Fruit fly (Drosophila melanogaster) whole organism, embryonic: Measurements from ENCODE around the gene Mdh2.

ENCODE experiments used
- Adf1 ChIP-seq: fragments of 200-800 bp; sonication (Bioruptor generic); IDR thresholded peaks from 2 replicates; pipeline ENCODE4 v1.3.6; 2022; ENCODE audit warnings: missing biosample characterization, missing genetic modification characterization
- Aef1 ChIP-seq: fragments of 200-800 bp; sonication (Bioruptor generic); IDR thresholded peaks from 3 replicates; pipeline ENCODE4 v1.3.6; 2022; ENCODE audit warnings: missing biosample characterization, missing genetic modification characterization
- BEAF-32 ChIP-seq: fragments of 200-800 bp; sonication (Bioruptor generic); optimal IDR thresholded peaks from 3 replicates; lab custom pipeline; 2017; ENCODE audit warnings: missing biosample characterization, missing genetic modification characterization, mild to moderate bottlenecking, moderate library complexity, missing genetic modification reagents
- CG10147 ChIP-seq: fragments of 200-800 bp; sonication (Bioruptor generic); optimal IDR thresholded peaks from 2 replicates; lab custom pipeline; 2019; ENCODE audit warnings: missing biosample characterization, mild to moderate bottlenecking, missing genetic modification characterization, moderate library complexity
- CG11247 ChIP-seq: fragments of 200-800 bp; sonication (Bioruptor generic); IDR thresholded peaks from 2 replicates; pipeline ENCODE4 v1.3.6; 2022; ENCODE audit warnings: missing biosample characterization, missing genetic modification characterization
- CG11398 ChIP-seq: fragments of 200-800 bp; sonication (Bioruptor generic); optimal IDR thresholded peaks from 2 replicates; lab custom pipeline; 2016; ENCODE audit warnings: missing biosample characterization, missing genetic modification characterization
- CG11504 ChIP-seq: fragments of 200-800 bp; sonication (Bioruptor generic); optimal IDR thresholded peaks from 3 replicates; lab custom pipeline; 2019; ENCODE audit warnings: missing biosample characterization, mild to moderate bottlenecking, missing genetic modification characterization, moderate library complexity
- CG13424 ChIP-seq: fragments of 200-800 bp; sonication (Bioruptor generic); optimal IDR thresholded peaks from 2 replicates; lab custom pipeline; 2019; ENCODE audit warnings: missing biosample characterization, mild to moderate bottlenecking, missing genetic modification characterization, moderate library complexity
- CG14014 ChIP-seq: fragments of 200-800 bp; sonication (Bioruptor generic); IDR thresholded peaks from 2 replicates; pipeline ENCODE4 v1.3.6; 2022; ENCODE audit warnings: missing biosample characterization, missing genetic modification characterization
- CG2129 ChIP-seq: fragments of 200-800 bp; sonication (Bioruptor generic); IDR thresholded peaks from 2 replicates; pipeline ENCODE4 v1.3.6; 2022; ENCODE audit warnings: missing biosample characterization, missing genetic modification characterization; ENCODE audit not compliant: partially characterized antibody
- CG2678 ChIP-seq: fragments of 200-800 bp; sonication (Bioruptor generic); optimal IDR thresholded peaks from 3 replicates; lab custom pipeline; 2019; ENCODE audit warnings: missing biosample characterization, mild to moderate bottlenecking, missing genetic modification characterization, moderate library complexity
- CG32772 ChIP-seq: fragments of 200-800 bp; sonication (Bioruptor generic); IDR thresholded peaks from 2 replicates; pipeline ENCODE4 v1.3.6; 2022; ENCODE audit warnings: missing biosample characterization, missing genetic modification characterization
- CG4820 ChIP-seq: fragments of 200-800 bp; sonication (Bioruptor generic); optimal IDR thresholded peaks from 3 replicates; lab custom pipeline; 2016; ENCODE audit warnings: missing biosample characterization, missing genetic modification characterization
- CG6683 ChIP-seq: fragments of 200-800 bp; sonication (Bioruptor generic); optimal IDR thresholded peaks from 2 replicates; lab custom pipeline; 2017; ENCODE audit warnings: missing biosample characterization, mild to moderate bottlenecking, missing genetic modification characterization, missing genetic modification reagents
- CG8388 ChIP-seq: fragments of 200-800 bp; sonication (Bioruptor generic); optimal IDR thresholded peaks from 2 replicates; lab custom pipeline; 2019; ENCODE audit warnings: missing biosample characterization, mild to moderate bottlenecking, missing genetic modification characterization, moderate library complexity
- CTCF ChIP-seq: fragments of 200-800 bp; sonication (Bioruptor generic); optimal IDR thresholded peaks from 2 replicates; lab custom pipeline; 2017; ENCODE audit warnings: missing biosample characterization, mild to moderate bottlenecking, missing genetic modification characterization, moderate library complexity
- Dad ChIP-seq: fragments of 200-800 bp; sonication (Bioruptor generic); optimal IDR thresholded peaks from 3 replicates; lab custom pipeline; 2016; ENCODE audit warnings: missing biosample characterization, missing genetic modification characterization
- Doc2 ChIP-seq: fragments of 200-800 bp; sonication (Bioruptor generic); IDR thresholded peaks from 2 replicates; pipeline ENCODE4 v1.3.6; 2022; ENCODE audit warnings: missing biosample characterization, missing genetic modification characterization
- Eip74EF ChIP-seq, 2 experiments: fragments of 200-800 bp in 1 of 2; fragments of >200 bp in 1 of 2; sonication (Bioruptor generic) in 1 of 2; optimal IDR thresholded peaks; 2 replicates each; lab custom pipeline; 2017 to 2019; ENCODE audit warnings: missing biosample characterization in 2 of 2, missing genetic modification characterization in 2 of 2, mild to moderate bottlenecking in 1 of 2, moderate library complexity in 1 of 2
- Fer1 ChIP-seq: fragments of 200-800 bp; sonication (Bioruptor generic); optimal IDR thresholded peaks from 2 replicates; lab custom pipeline; 2017; ENCODE audit warnings: missing biosample characterization, mild to moderate bottlenecking, missing genetic modification characterization
- HHEX ChIP-seq: fragments of 200-800 bp; sonication (Bioruptor generic); optimal IDR thresholded peaks from 3 replicates; lab custom pipeline; 2017; ENCODE audit warnings: missing biosample characterization, mild to moderate bottlenecking, missing genetic modification characterization, missing genetic modification reagents
- HLHmδ ChIP-seq: fragments of 200-800 bp; sonication (Bioruptor generic); optimal IDR thresholded peaks from 2 replicates; lab custom pipeline; 2018; ENCODE audit warnings: missing biosample characterization, mild to moderate bottlenecking, missing genetic modification characterization, moderate library complexity
- Hey ChIP-seq: fragments of 200-800 bp; sonication (Bioruptor generic); optimal IDR thresholded peaks from 3 replicates; lab custom pipeline; 2018; ENCODE audit warnings: missing biosample characterization, mild to moderate bottlenecking, missing genetic modification characterization
- HmgZ ChIP-seq: fragments of 200-800 bp; sonication (Bioruptor generic); optimal IDR thresholded peaks from 2 replicates; lab custom pipeline; 2018; ENCODE audit warnings: missing biosample characterization, mild to moderate bottlenecking, missing genetic modification characterization
- Med ChIP-seq: fragments of 200-800 bp; sonication (Bioruptor generic); peaks from one replicate; lab custom pipeline; 2016; ENCODE audit warnings: missing biosample characterization, missing genetic modification characterization, mild to moderate bottlenecking, inconsistent platforms, moderate library complexity
- NfI ChIP-seq: fragments of 200-800 bp; sonication (Bioruptor generic); optimal IDR thresholded peaks from 3 replicates; lab custom pipeline; 2018; ENCODE audit warnings: missing biosample characterization, mild to moderate bottlenecking, missing genetic modification characterization, moderate library complexity
- Oaz ChIP-seq: fragments of 200-800 bp; sonication (Bioruptor generic); IDR thresholded peaks from 2 replicates; pipeline ENCODE4 v1.3.6; 2022; ENCODE audit warnings: missing biosample characterization, missing genetic modification characterization
- Six4 ChIP-seq: fragments of 200-800 bp; sonication (Bioruptor generic); optimal IDR thresholded peaks from 2 replicates; lab custom pipeline; 2016; ENCODE audit warnings: missing biosample characterization, missing genetic modification characterization
- Sry-δ ChIP-seq: fragments of 200-800 bp; sonication (Bioruptor generic); optimal IDR thresholded peaks from 2 replicates; lab custom pipeline; 2016; ENCODE audit warnings: missing biosample characterization, missing genetic modification characterization
- Tbp ChIP-seq: fragments of >200 bp; optimal IDR thresholded peaks from 2 replicates; lab custom pipeline; 2018; ENCODE audit warnings: missing biosample characterization, missing genetic modification characterization
- Usf ChIP-seq: fragments of 200-800 bp; sonication (Bioruptor generic); optimal IDR thresholded peaks from 2 replicates; lab custom pipeline; 2017; ENCODE audit warnings: missing genotype, missing biosample characterization, missing genetic modification characterization
- chm ChIP-seq: fragments of 200-800 bp; sonication (Bioruptor generic); IDR thresholded peaks from 2 replicates; pipeline ENCODE4 v1.3.6; 2022; ENCODE audit warnings: missing biosample characterization, missing genetic modification characterization
- ci ChIP-seq: fragments of 200-800 bp; sonication (Bioruptor generic); IDR thresholded peaks from 3 replicates; pipeline ENCODE4 v1.3.6; 2022; ENCODE audit warnings: missing biosample characterization, missing genetic modification characterization
- dati ChIP-seq: fragments of 200-800 bp; sonication (Bioruptor generic); IDR thresholded peaks from 2 replicates; pipeline ENCODE4 v1.3.6; 2022; ENCODE audit warnings: missing biosample characterization, missing genetic modification characterization
- esg ChIP-seq: fragments of 200-800 bp; sonication (Bioruptor generic); conservative IDR thresholded peaks from 2 replicates; pipeline ENCODE4 v1.3.6; 2022; ENCODE audit warnings: missing biosample characterization, missing genetic modification characterization
- gfzf ChIP-seq: fragments of 200-800 bp; sonication (Bioruptor generic); optimal IDR thresholded peaks from 2 replicates; lab custom pipeline; 2016; ENCODE audit warnings: missing biosample characterization, mild to moderate bottlenecking, missing genetic modification characterization, moderate library complexity
- grau ChIP-seq: fragments of 200-800 bp; optimal IDR thresholded peaks from 3 replicates; lab custom pipeline; 2019; ENCODE audit warnings: missing biosample characterization, mild to moderate bottlenecking, missing genetic modification characterization, moderate library complexity
- gsb ChIP-seq: fragments of 200-800 bp; sonication (Bioruptor generic); IDR thresholded peaks from 2 replicates; pipeline ENCODE4 v1.3.6; 2022; ENCODE audit warnings: missing biosample characterization, missing genetic modification characterization
- gt ChIP-seq: fragments of 200-800 bp; sonication (Bioruptor generic); IDR thresholded peaks from 2 replicates; pipeline ENCODE4 v1.3.6; 2022; ENCODE audit warnings: missing biosample characterization, missing genetic modification characterization
- ind ChIP-seq: fragments of 200-800 bp; sonication (Bioruptor generic); optimal IDR thresholded peaks from 3 replicates; lab custom pipeline; 2016; ENCODE audit warnings: missing biosample characterization, missing genetic modification characterization
- mam ChIP-seq: fragments of 200-800 bp; sonication (Bioruptor generic); optimal IDR thresholded peaks from 3 replicates; lab custom pipeline; 2016; ENCODE audit warnings: missing biosample characterization, missing genetic modification characterization
- nerfin-2 ChIP-seq: fragments of 200-800 bp; sonication (Bioruptor generic); IDR thresholded peaks from 2 replicates; pipeline ENCODE4 v1.3.6; 2022; ENCODE audit warnings: missing biosample characterization, missing genetic modification characterization; ENCODE audit not compliant: partially characterized antibody
- org-1 ChIP-seq: fragments of 200-800 bp; sonication (Bioruptor generic); optimal IDR thresholded peaks from 2 replicates; lab custom pipeline; 2017; ENCODE audit warnings: missing biosample characterization, missing genetic modification characterization
- phol ChIP-seq: fragments of 200-800 bp; sonication (Bioruptor generic); optimal IDR thresholded peaks from 3 replicates; lab custom pipeline; 2018; ENCODE audit warnings: missing biosample characterization, mild to moderate bottlenecking, missing genetic modification characterization, moderate library complexity
- psq ChIP-seq: fragments of 200-800 bp; sonication (Bioruptor generic); optimal IDR thresholded peaks from 2 replicates; lab custom pipeline; 2017; ENCODE audit warnings: missing biosample characterization, missing genetic modification characterization
- repo ChIP-seq: fragments of 200-800 bp; sonication (Bioruptor generic); optimal IDR thresholded peaks from 2 replicates; lab custom pipeline; 2016; ENCODE audit warnings: missing biosample characterization, missing genetic modification characterization
- usp ChIP-seq: fragments of >200 bp; optimal IDR thresholded peaks from 2 replicates; lab custom pipeline; 2017; ENCODE audit warnings: missing biosample characterization, missing genetic modification characterization
- wdn ChIP-seq: fragments of 200-800 bp; sonication (Bioruptor generic); IDR thresholded peaks from 2 replicates; pipeline ENCODE4 v1.3.6; 2022; ENCODE audit warnings: missing biosample characterization, missing genetic modification characterization
- wek ChIP-seq: fragments of 200-800 bp; sonication (Bioruptor generic); optimal IDR thresholded peaks from 3 replicates; lab custom pipeline; 2018; ENCODE audit warnings: missing biosample characterization, mild to moderate bottlenecking, missing genetic modification characterization, moderate library complexity
- zfh1 ChIP-seq: fragments of 200-800 bp; sonication (Bioruptor generic); IDR thresholded peaks from 3 replicates; pipeline ENCODE4 v1.3.6; 2022; ENCODE audit warnings: missing biosample characterization, missing genetic modification characterization

Gene Mdh2

dm6 chr3R:18242089-18242955 is 16.1 kb downstream of the Mdh2 start, which contains the start of the genes CG7156 and 14-3-3epsilon (continued):
- TF ChIP-seq CG11247: no peak
- TF ChIP-seq gsb (GFP tag; lab: Robert Waterston, UW): no peak
- TF ChIP-seq HHEX (GFP tag; lab: Kevin White, UChicago): peak; percentile 19
- peak; percentile 26 for TF ChIP-seq CG13424 (tag; lab: Kevin White, UChicago)
- no peak for TF ChIP-seq CG11398 (GFP tag; lab: Kevin White, UChicago)
- peak; percentile 72 for TF ChIP-seq Sry-δ (GFP tag; lab: Kevin White, UChicago)
- TF ChIP-seq Dad: no peak
- no peak for TF ChIP-seq repo (GFP tag; lab: Kevin White, UChicago)
- TF ChIP-seq Med (GFP tag; lab: Kevin White, UChicago): peak; percentile 89
- TF ChIP-seq CTCF (GFP tag; lab: Kevin White, UChicago): peak; percentile 66
- no peak for TF ChIP-seq mam
- no peak for TF ChIP-seq Usf
- peak; percentile 47 for TF ChIP-seq NfI (GFP tag; lab: Kevin White, UChicago)
- peak; percentile 45 for TF ChIP-seq grau (tag; lab: Kevin White, UChicago)
- TF ChIP-seq Six4 (GFP tag; lab: Kevin White, UChicago): no peak
- 0 out of 3 replicates have a peak, but pooled peaks have one; percentile 37 for TF ChIP-seq zfh1 (GFP tag; lab: Robert Waterston, UW)
- TF ChIP-seq CG2678 (tag; lab: Kevin White, UChicago): no peak
- TF ChIP-seq HLHmδ (GFP tag; lab: Kevin White, UChicago): peak; percentile 44
- no peak for TF ChIP-seq CG10147 (GFP tag; lab: Kevin White, UChicago)
- TF ChIP-seq Tbp (GFP tag; lab: Kevin White, UChicago): no peak
- peak; percentile 82 for TF ChIP-seq phol (tag; lab: Kevin White, UChicago)
- TF ChIP-seq gt: no peak
- TF ChIP-seq Eip74EF (GFP tag; optimal IDR thresholded peaks at IDR 0.05; lab: Kevin White, UChicago): peak in 1 of 2 experiments; percentile 22
- TF ChIP-seq Adf1: peak; percentile 41; the same call in 1 of the 2 replicates
- peak; percentile 88 for TF ChIP-seq CG11504
- TF ChIP-seq Fer1: peak; percentile 44
- TF ChIP-seq Oaz (GFP tag; lab: Robert Waterston, UW): no peak
- no peak for TF ChIP-seq dati (GFP tag; lab: Robert Waterston, UW)
- TF ChIP-seq CG4820 (GFP tag; lab: Kevin White, UChicago): no peak
- TF ChIP-seq Aef1: no peak
- peak; percentile 32 for TF ChIP-seq ind (GFP tag; lab: Kevin White, UChicago)
- no peak for TF ChIP-seq esg
- 0 out of 2 replicates have a peak, but pooled peaks have one; percentile 25 for TF ChIP-seq CG32772 (GFP tag; lab: Robert Waterston, UW)
- TF ChIP-seq CG8388 (GFP tag; lab: Kevin White, UChicago): peak; percentile 49
- no peak for TF ChIP-seq org-1
- no peak for TF ChIP-seq Hey
- TF ChIP-seq CG14014 (GFP tag; lab: Robert Waterston, UW): no peak
- peak; percentile 18 for TF ChIP-seq HmgZ (tag; lab: Kevin White, UChicago)
- no peak for TF ChIP-seq CG2129 (GFP tag; lab: Robert Waterston, UW)
- TF ChIP-seq chm (GFP tag; lab: Robert Waterston, UW): peak; percentile 77
- no peak for TF ChIP-seq nerfin-2 (GFP tag; lab: Robert Waterston, UW)
- TF ChIP-seq usp (GFP tag; lab: Kevin White, UChicago): no peak
- TF ChIP-seq BEAF-32 (GFP tag; lab: Kevin White, UChicago): peak; percentile 92
- TF ChIP-seq gfzf (GFP tag; lab: Kevin White, UChicago): peak; percentile 97
- TF ChIP-seq wdn (GFP tag; lab: Robert Waterston, UW): no peak
- TF ChIP-seq Doc2: no peak
- TF ChIP-seq CG6683 (GFP tag; lab: Kevin White, UChicago): no peak
- no peak for TF ChIP-seq psq (GFP tag; lab: Kevin White, UChicago)
- peak; percentile 38 for TF ChIP-seq wek (GFP tag; lab: Kevin White, UChicago)
- TF ChIP-seq ci (GFP tag; lab: Robert Waterston, UW): peak; percentile 72
